Fruit fly (Drosophila melanogaster) whole organism, embryonic: Measurements from ENCODE around the gene pit.

Experiments
- Atf3 ChIP-seq: fragments of 200-800 bp; sonication (Bioruptor generic); optimal IDR thresholded peaks from 3 replicates; lab custom pipeline; 2016; ENCODE audit warnings: missing biosample characterization, missing genetic modification characterization
- BEAF-32 ChIP-seq: fragments of 200-800 bp; sonication (Bioruptor generic); optimal IDR thresholded peaks from 3 replicates; lab custom pipeline; 2017; ENCODE audit warnings: missing biosample characterization, missing genetic modification characterization, mild to moderate bottlenecking, moderate library complexity, missing genetic modification reagents
- CG10321 ChIP-seq: fragments of 200-800 bp; sonication (Bioruptor generic); IDR thresholded peaks from 2 replicates; pipeline ENCODE4 v1.3.6; 2022; ENCODE audit warnings: missing biosample characterization, missing genetic modification characterization
- CG15011 ChIP-seq: fragments of 200-800 bp; sonication (Bioruptor generic); optimal IDR thresholded peaks from 3 replicates; lab custom pipeline; 2018; ENCODE audit warnings: missing biosample characterization, mild to moderate bottlenecking, missing genetic modification characterization
- CG15479 ChIP-seq: fragments of 200-800 bp; sonication (Bioruptor generic); optimal IDR thresholded peaks from 3 replicates; lab custom pipeline; 2019; ENCODE audit warnings: missing biosample characterization, mild to moderate bottlenecking, missing genetic modification characterization, moderate library complexity
- CG1602 ChIP-seq: fragments of 200-800 bp; sonication (Bioruptor generic); optimal IDR thresholded peaks from 3 replicates; lab custom pipeline; 2016; ENCODE audit warnings: missing biosample characterization, missing genetic modification characterization
- CG16779 ChIP-seq: fragments of 200-800 bp; sonication (Bioruptor generic); IDR thresholded peaks from 2 replicates; pipeline ENCODE4 v1.3.6; 2022; ENCODE audit warnings: missing biosample characterization, missing genetic modification characterization
- CG16813 ChIP-seq: fragments of 200-800 bp; sonication (Bioruptor generic); IDR thresholded peaks from 3 replicates; pipeline ENCODE4 v1.3.6; 2022; ENCODE audit warnings: missing biosample characterization, missing genetic modification characterization; ENCODE audit not compliant: partially characterized antibody
- CG17568 ChIP-seq: fragments of 200-800 bp; sonication (Bioruptor generic); optimal IDR thresholded peaks from 2 replicates; lab custom pipeline; 2018; ENCODE audit warnings: missing biosample characterization, mild to moderate bottlenecking, missing genetic modification characterization, moderate library complexity
- CG18476 ChIP-seq: fragments of 200-800 bp; sonication (Bioruptor generic); optimal IDR thresholded peaks from 2 replicates; lab custom pipeline; 2016; ENCODE audit warnings: missing biosample characterization, mild to moderate bottlenecking, missing genetic modification characterization
- CG3995 ChIP-seq: fragments of 200-800 bp; sonication (Bioruptor generic); optimal IDR thresholded peaks from 3 replicates; lab custom pipeline; 2016; ENCODE audit warnings: missing biosample characterization, missing genetic modification characterization
- CG4617 ChIP-seq: fragments of 200-800 bp; sonication (Bioruptor generic); optimal IDR thresholded peaks from 3 replicates; lab custom pipeline; 2016; ENCODE audit warnings: missing biosample characterization, missing genetic modification characterization, borderline replicate concordance
- CG4820 ChIP-seq: fragments of 200-800 bp; sonication (Bioruptor generic); optimal IDR thresholded peaks from 3 replicates; lab custom pipeline; 2016; ENCODE audit warnings: missing biosample characterization, missing genetic modification characterization
- CG7357 ChIP-seq: fragments of 200-800 bp; sonication (Bioruptor generic); IDR thresholded peaks from 3 replicates; pipeline ENCODE4 v1.3.6; 2022; ENCODE audit warnings: missing biosample characterization, missing genetic modification characterization
- CG7372 ChIP-seq: fragments of 200-800 bp; sonication (Bioruptor generic); IDR thresholded peaks from 2 replicates; pipeline ENCODE4 v1.3.6; 2022; ENCODE audit warnings: missing biosample characterization, missing genetic modification characterization
- CG7786 ChIP-seq: fragments of 200-800 bp; sonication (Bioruptor generic); optimal IDR thresholded peaks from 2 replicates; lab custom pipeline; 2016; ENCODE audit warnings: missing biosample characterization, missing genetic modification characterization
- CG8924 ChIP-seq: fragments of 200-800 bp; optimal IDR thresholded peaks from 3 replicates; lab custom pipeline; 2019; ENCODE audit warnings: missing biosample characterization, mild to moderate bottlenecking, missing genetic modification characterization, moderate library complexity
- Camta ChIP-seq: fragments of 200-800 bp; sonication (Bioruptor generic); optimal IDR thresholded peaks from 2 replicates; lab custom pipeline; 2016; ENCODE audit warnings: missing biosample characterization, missing genetic modification characterization
- Chrac-16 ChIP-seq: fragments of 200-800 bp; sonication (Bioruptor generic); optimal IDR thresholded peaks from 3 replicates; lab custom pipeline; 2016; ENCODE audit warnings: missing biosample characterization, missing genetic modification characterization
- Dad ChIP-seq: fragments of 200-800 bp; sonication (Bioruptor generic); optimal IDR thresholded peaks from 3 replicates; lab custom pipeline; 2016; ENCODE audit warnings: missing biosample characterization, missing genetic modification characterization
- Dek ChIP-seq: fragments of 200-800 bp; sonication (Bioruptor generic); optimal IDR thresholded peaks from 3 replicates; lab custom pipeline; 2019; ENCODE audit warnings: missing biosample characterization, mild to moderate bottlenecking, missing genetic modification characterization, moderate library complexity
- Dip2 ChIP-seq: fragments of 200-800 bp; sonication (Bioruptor generic); IDR thresholded peaks from 2 replicates; pipeline ENCODE4 v1.3.6; 2022; ENCODE audit warnings: missing biosample characterization, missing genetic modification characterization
- Ets65A ChIP-seq: fragments of 200-800 bp; sonication (Bioruptor generic); peaks from one replicate; lab custom pipeline; 2016; ENCODE audit warnings: missing biosample characterization, missing genetic modification characterization
- Ets97D ChIP-seq: fragments of 200-800 bp; sonication (Bioruptor generic); optimal IDR thresholded peaks from 3 replicates; lab custom pipeline; 2016; ENCODE audit warnings: missing biosample characterization, missing genetic modification characterization
- HLH4C ChIP-seq: fragments of 200-800 bp; sonication (Bioruptor generic); IDR thresholded peaks from 3 replicates; pipeline ENCODE4 v1.3.6; 2022; ENCODE audit warnings: missing biosample characterization, missing genetic modification characterization; ENCODE audit not compliant: partially characterized antibody
- Hand ChIP-seq: fragments of 200-800 bp; sonication (Bioruptor generic); optimal IDR thresholded peaks from 2 replicates; lab custom pipeline; 2017; ENCODE audit warnings: mild to moderate bottlenecking, missing biosample characterization, missing genetic modification reagents, missing genetic modification characterization
- HmgD ChIP-seq: fragments of 200-800 bp; sonication (Bioruptor generic); optimal IDR thresholded peaks from 3 replicates; lab custom pipeline; 2016; ENCODE audit warnings: missing biosample characterization, missing genetic modification characterization
- Hr3 ChIP-seq: fragments of 200-800 bp; sonication (Bioruptor generic); optimal IDR thresholded peaks from 3 replicates; lab custom pipeline; 2016; ENCODE audit warnings: missing biosample characterization, missing genetic modification characterization
- Hr39 ChIP-seq: fragments of >200 bp; optimal IDR thresholded peaks from 2 replicates; lab custom pipeline; 2017
- Lpt ChIP-seq: fragments of >200 bp; optimal IDR thresholded peaks from 2 replicates; lab custom pipeline; 2018; ENCODE audit warnings: missing biosample characterization, missing genetic modification characterization
- MBD-R2 ChIP-seq: fragments of 200-800 bp; sonication (Bioruptor generic); IDR thresholded peaks from 2 replicates; pipeline ENCODE4 v1.3.6; 2022; ENCODE audit warnings: missing biosample characterization, missing genetic modification characterization
- MTF-1 ChIP-seq: fragments of 200-800 bp; sonication (Bioruptor generic); optimal IDR thresholded peaks from 2 replicates; lab custom pipeline; 2018; ENCODE audit warnings: missing biosample characterization, mild to moderate bottlenecking, missing genetic modification characterization, borderline replicate concordance
- NFAT ChIP-seq: fragments of 200-800 bp; sonication (Bioruptor generic); IDR thresholded peaks from 2 replicates; pipeline ENCODE4 v1.3.6; 2022; ENCODE audit warnings: missing biosample characterization, missing genetic modification characterization
- Opbp ChIP-seq: fragments of 200-800 bp; sonication (Bioruptor generic); IDR thresholded peaks from 3 replicates; pipeline ENCODE4 v1.3.6; 2022; ENCODE audit warnings: missing biosample characterization, missing genetic modification characterization; ENCODE audit not compliant: partially characterized antibody
- Vsx1 ChIP-seq: fragments of 200-800 bp; sonication (Bioruptor generic); optimal IDR thresholded peaks from 2 replicates; lab custom pipeline; 2017; ENCODE audit warnings: missing biosample characterization, mild to moderate bottlenecking, missing genetic modification characterization, missing genetic modification reagents
- amos ChIP-seq: fragments of 200-800 bp; sonication (Bioruptor generic); IDR thresholded peaks from 2 replicates; pipeline ENCODE4 v1.3.6; 2022; ENCODE audit warnings: missing biosample characterization, missing genetic modification characterization; ENCODE audit not compliant: partially characterized antibody
- cato ChIP-seq: fragments of 200-800 bp; sonication (Bioruptor generic); optimal IDR thresholded peaks from 2 replicates; lab custom pipeline; 2016; ENCODE audit warnings: missing biosample characterization, missing genetic modification characterization, borderline replicate concordance
- danr ChIP-seq: fragments of 200-800 bp; sonication (Bioruptor generic); IDR thresholded peaks from 2 replicates; pipeline ENCODE4 v1.3.6; 2022; ENCODE audit warnings: missing biosample characterization, missing genetic modification characterization
- disco-r ChIP-seq: fragments of 200-800 bp; sonication (Bioruptor generic); optimal IDR thresholded peaks from 2 replicates; lab custom pipeline; 2016; ENCODE audit warnings: missing biosample characterization, missing genetic modification characterization
- dmrt11E ChIP-seq: fragments of 200-800 bp; sonication (Bioruptor generic); optimal IDR thresholded peaks from 3 replicates; lab custom pipeline; 2018; ENCODE audit warnings: missing biosample characterization, mild to moderate bottlenecking, missing genetic modification characterization, moderate library complexity
- emc ChIP-seq: fragments of 200-800 bp; sonication (Bioruptor generic); optimal IDR thresholded peaks from 2 replicates; lab custom pipeline; 2016; ENCODE audit warnings: missing biosample characterization, missing genetic modification characterization
- en ChIP-seq: fragments of 200-800 bp; sonication (Bioruptor generic); optimal IDR thresholded peaks from 2 replicates; lab custom pipeline; 2016; ENCODE audit warnings: missing biosample characterization, missing genetic modification characterization
- fd96Cb ChIP-seq: fragments of 200-800 bp; sonication (Bioruptor generic); optimal IDR thresholded peaks from 2 replicates; lab custom pipeline; 2018; ENCODE audit warnings: missing biosample characterization, mild to moderate bottlenecking, missing genetic modification characterization, moderate library complexity
- hth ChIP-seq: fragments of >200 bp; optimal IDR thresholded peaks from 2 replicates; lab custom pipeline; 2017; ENCODE audit warnings: inconsistent platforms
- lov ChIP-seq, 2 experiments: fragments of 200-800 bp in 1 of 2; fragments of >200 bp in 1 of 2; sonication (Bioruptor generic) in 1 of 2; IDR thresholded peaks in 1 of 2; optimal IDR thresholded peaks in 1 of 2; 2 replicates in 1 of 2; 3 replicates in 1 of 2; pipeline versions ENCODE4 v1.3.6 to Lab custom; 2017 to 2022; ENCODE audit warnings: missing biosample characterization in 1 of 2, missing genetic modification characterization in 1 of 2
- mam ChIP-seq: fragments of 200-800 bp; sonication (Bioruptor generic); optimal IDR thresholded peaks from 3 replicates; lab custom pipeline; 2016; ENCODE audit warnings: missing biosample characterization, missing genetic modification characterization
- otp ChIP-seq: fragments of 200-800 bp; sonication (Bioruptor generic); IDR thresholded peaks from 3 replicates; pipeline ENCODE4, ENCODE4 v1.3.6; 2022; ENCODE audit warnings: missing biosample characterization, missing genetic modification characterization
- p53 ChIP-seq: fragments of 200-800 bp; sonication (Bioruptor generic); optimal IDR thresholded peaks from 2 replicates; lab custom pipeline; 2016; ENCODE audit warnings: missing biosample characterization, missing genetic modification characterization
- pb ChIP-seq: fragments of 200-800 bp; sonication (Bioruptor generic); optimal IDR thresholded peaks from 3 replicates; lab custom pipeline; 2016; ENCODE audit warnings: missing biosample characterization, missing genetic modification characterization
- ranshi ChIP-seq: fragments of 200-800 bp; sonication (Bioruptor generic); IDR thresholded peaks from 2 replicates; pipeline ENCODE4 v1.3.6; 2022; ENCODE audit warnings: missing biosample characterization, missing genetic modification characterization
- vvl ChIP-seq: fragments of 200-800 bp; sonication (Bioruptor generic); IDR thresholded peaks from 2 replicates; pipeline ENCODE4 v1.3.6; 2022; ENCODE audit warnings: missing biosample characterization, missing genetic modification characterization
- wor ChIP-seq: fragments of 200-800 bp; sonication (Bioruptor generic); IDR thresholded peaks from 2 replicates; pipeline ENCODE4 v1.3.6; 2022; ENCODE audit warnings: missing biosample characterization, missing genetic modification characterization

The pit gene

DNA sequence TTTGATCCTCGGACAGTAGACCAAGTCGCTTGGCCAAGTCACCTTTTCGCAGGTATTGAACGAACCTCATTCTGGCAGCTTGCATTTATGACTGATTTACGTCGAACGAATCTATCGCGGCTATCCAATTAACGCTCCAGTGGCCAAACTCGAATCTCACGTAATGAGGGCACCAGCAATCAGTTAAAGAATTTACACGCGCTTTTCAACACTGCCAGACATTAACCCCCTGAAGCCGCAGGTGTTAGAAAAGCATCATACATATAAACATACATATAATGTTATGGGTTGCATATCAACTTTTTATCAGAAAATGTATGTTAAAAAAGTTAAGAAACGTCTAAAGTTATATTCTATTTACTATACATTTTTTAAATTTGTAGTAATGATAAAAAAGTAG lies 8.8 kb upstream of the pit start, which contains the start of gene CG6028 (continued):
- TF ChIP-seq Hand (GFP tag; lab: Kevin White, UChicago) = no peak
- no peak for TF ChIP-seq CG18476
- TF ChIP-seq dmrt11E (tag; lab: Kevin White, UChicago) = no peak
- no peak for TF ChIP-seq Opbp (GFP tag; lab: Robert Waterston, UW)
- TF ChIP-seq Ets65A (GFP tag; lab: Kevin White, UChicago) = peak; percentile 51
- no peak for TF ChIP-seq CG7786 (GFP tag; lab: Kevin White, UChicago)
- TF ChIP-seq BEAF-32 = peak; percentile 21
- no peak for TF ChIP-seq Chrac-16
- TF ChIP-seq CG10321 (GFP tag; lab: Robert Waterston, UW) = no peak
- no peak for TF ChIP-seq hth (lab: Kevin White, UChicago)
- TF ChIP-seq vvl (GFP tag; lab: Robert Waterston, UW) = peak; percentile 66
- TF ChIP-seq amos (GFP tag; lab: Robert Waterston, UW) = peak; percentile 32; the same call in 1 of the 2 replicates
- no peak for TF ChIP-seq cato
- no peak for TF ChIP-seq ranshi (GFP tag; lab: Robert Waterston, UW)
- TF ChIP-seq Hr39 = no peak
- TF ChIP-seq Atf3 (GFP tag; lab: Kevin White, UChicago) = no peak
- TF ChIP-seq wor (GFP tag; lab: Robert Waterston, UW) = no peak
- no peak for TF ChIP-seq HLH4C (GFP tag; lab: Robert Waterston, UW)
- TF ChIP-seq Ets97D (GFP tag; lab: Kevin White, UChicago) = no peak
- no peak for TF ChIP-seq Camta (GFP tag; lab: Kevin White, UChicago)
- TF ChIP-seq HmgD (GFP tag; lab: Kevin White, UChicago) = no peak
- peak; percentile 62 for TF ChIP-seq NFAT
- no peak for TF ChIP-seq CG15479 (GFP tag; lab: Kevin White, UChicago)
- TF ChIP-seq CG16813 (GFP tag; lab: Robert Waterston, UW) = no peak
- no peak for TF ChIP-seq pb (GFP tag; lab: Kevin White, UChicago)
- TF ChIP-seq otp (GFP tag; lab: Robert Waterston, UW) = peak; percentile 43; the same call in 1 of the 3 replicates
- TF ChIP-seq CG7357 (GFP tag; lab: Robert Waterston, UW) = no peak
- no peak for TF ChIP-seq CG8924 (tag; lab: Kevin White, UChicago)
- TF ChIP-seq Dad (GFP tag; lab: Kevin White, UChicago) = peak; percentile 19
- TF ChIP-seq CG4617 (GFP tag; lab: Kevin White, UChicago) = no peak
- no peak for TF ChIP-seq CG7372 (GFP tag; lab: Robert Waterston, UW)
- TF ChIP-seq en = no peak
- no peak for TF ChIP-seq CG3995 (GFP tag; lab: Kevin White, UChicago)
- peak; percentile 35; the same call in 1 of the 2 replicates for TF ChIP-seq CG16779
- no peak for TF ChIP-seq CG4820 (GFP tag; lab: Kevin White, UChicago)
- no peak for TF ChIP-seq CG15011 (GFP tag; lab: Kevin White, UChicago)
- peak; percentile 55 for TF ChIP-seq Hr3
- no peak for TF ChIP-seq disco-r
- TF ChIP-seq p53 (GFP tag; lab: Kevin White, UChicago) = no peak
- no peak for TF ChIP-seq danr (GFP tag; lab: Robert Waterston, UW)
- TF ChIP-seq MTF-1 = no peak
- no peak for TF ChIP-seq CG17568
- no peak for TF ChIP-seq fd96Cb
- no peak for TF ChIP-seq lov (optimal IDR thresholded peaks at IDR 0.05; lab: Kevin White, UChicago)
- TF ChIP-seq lov (GFP tag; IDR thresholded peaks at IDR 0.05; lab: Robert Waterston, UW) = no peak
- no peak for TF ChIP-seq Dip2 (GFP tag; lab: Robert Waterston, UW)
- no peak for TF ChIP-seq CG1602 (GFP tag; lab: Kevin White, UChicago)
- no peak for TF ChIP-seq Dek (tag; lab: Kevin White, UChicago)
- TF ChIP-seq Vsx1 (GFP tag; lab: Kevin White, UChicago) = no peak
- no peak for TF ChIP-seq Lpt (GFP tag; lab: Kevin White, UChicago)
- peak; percentile 33 for TF ChIP-seq mam
- peak; percentile 78 for TF ChIP-seq MBD-R2
- no peak for TF ChIP-seq emc (GFP tag; lab: Kevin White, UChicago)
